Worm (Caenorhabditis elegans) whole organism, L4/young adult: Measurements from ENCODE around the gene E03H12.7.

Experiments
- dao-5 ChIP-seq: sonication (generic microtip); optimal IDR thresholded peaks from 2 replicates; lab custom pipeline; 2016; ENCODE audit warnings: missing genotype, missing genetic modification characterization, moderate library complexity, missing compliant biosample characterization
- him-1 ChIP-seq: sonication (generic microtip); optimal IDR thresholded peaks from 2 replicates; lab custom pipeline; 2016; ENCODE audit warnings: missing genotype, missing genetic modification reagents, missing genetic modification characterization, missing compliant biosample characterization

DNA sequence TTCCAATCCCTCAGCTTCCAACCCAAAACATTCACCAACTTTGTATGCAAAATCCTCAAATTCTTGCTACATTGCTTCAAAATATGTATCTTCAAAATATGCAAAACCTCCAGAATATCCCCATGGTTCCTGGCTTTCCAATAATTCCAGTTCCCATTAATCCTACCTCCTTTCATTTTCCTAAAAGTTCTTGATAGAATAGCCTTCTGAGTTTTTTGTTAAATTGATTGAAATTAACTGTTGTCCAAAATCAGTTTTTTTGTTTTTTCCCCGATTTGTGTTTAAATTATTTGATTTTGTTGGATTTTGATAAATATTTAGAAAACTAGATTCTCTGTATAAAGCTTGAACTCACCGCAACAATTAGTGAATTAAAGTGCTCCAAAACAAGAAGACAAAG is 16.7 kb upstream of the E03H12.7 start:
- TF ChIP-seq dao-5 (no peak), him-1 (no peak)
